Fruit fly (Drosophila melanogaster) whole organism, embryonic: Measurements from ENCODE around the gene dUTPase.

Experiments
- Adf1 ChIP-seq: fragments of 200-800 bp; sonication (Bioruptor generic); IDR thresholded peaks from 2 replicates; pipeline ENCODE4 v1.3.6; 2022; ENCODE audit warnings: missing biosample characterization, missing genetic modification characterization
- Awh ChIP-seq: fragments of 200-800 bp; sonication (Bioruptor generic); IDR thresholded peaks from 2 replicates; pipeline ENCODE4, ENCODE4 v1.3.6; 2022; ENCODE audit warnings: missing biosample characterization, missing genetic modification characterization
- Blimp-1 ChIP-seq: fragments of 200-800 bp; sonication (Bioruptor generic); optimal IDR thresholded peaks from 3 replicates; lab custom pipeline; 2018; ENCODE audit warnings: missing biosample characterization, missing genetic modification characterization, mild to moderate bottlenecking, moderate library complexity, missing genetic modification reagents
- C15 ChIP-seq: fragments of 200-800 bp; sonication (Bioruptor generic); IDR thresholded peaks from 3 replicates; pipeline ENCODE4 v1.3.6; 2022; ENCODE audit warnings: missing biosample characterization, missing genetic modification characterization
- CG10147 ChIP-seq: fragments of 200-800 bp; sonication (Bioruptor generic); optimal IDR thresholded peaks from 2 replicates; lab custom pipeline; 2019; ENCODE audit warnings: missing biosample characterization, mild to moderate bottlenecking, missing genetic modification characterization, moderate library complexity
- CG10274 ChIP-seq: fragments of 200-800 bp; sonication (Bioruptor generic); optimal IDR thresholded peaks from 3 replicates; lab custom pipeline; 2017; ENCODE audit warnings: missing biosample characterization, mild to moderate bottlenecking, missing genetic modification characterization
- CG10366 ChIP-seq: fragments of 200-800 bp; sonication (Bioruptor generic); IDR thresholded peaks from 2 replicates; pipeline ENCODE4 v1.3.6; 2022; ENCODE audit warnings: missing biosample characterization, missing genetic modification characterization
- CG11085 ChIP-seq: fragments of 200-800 bp; sonication (Bioruptor generic); IDR thresholded peaks from 2 replicates; pipeline ENCODE4 v1.3.6; 2022; ENCODE audit warnings: missing biosample characterization, missing genetic modification characterization
- CG11560 ChIP-seq: fragments of 200-800 bp; sonication (Bioruptor generic); IDR thresholded peaks from 3 replicates; pipeline ENCODE4 v1.3.6; 2022; ENCODE audit warnings: missing biosample characterization, missing genetic modification characterization
- CG12219 ChIP-seq: fragments of 200-800 bp; sonication (Bioruptor generic); optimal IDR thresholded peaks from 3 replicates; lab custom pipeline; 2018; ENCODE audit warnings: missing biosample characterization, mild to moderate bottlenecking, missing genetic modification characterization
- CG1233 ChIP-seq: fragments of 200-800 bp; sonication (Bioruptor generic); optimal IDR thresholded peaks from 4 replicates; lab custom pipeline; 2018; ENCODE audit warnings: missing biosample characterization, mild to moderate bottlenecking, missing genetic modification characterization
- CG12744 ChIP-seq: fragments of 200-800 bp; sonication (Bioruptor generic); optimal IDR thresholded peaks from 2 replicates; lab custom pipeline; 2016; ENCODE audit warnings: missing biosample characterization, missing genetic modification characterization
- CG13296 ChIP-seq: fragments of 200-800 bp; sonication (Bioruptor generic); optimal IDR thresholded peaks from 3 replicates; lab custom pipeline; 2018; ENCODE audit warnings: missing biosample characterization, mild to moderate bottlenecking, missing genetic modification characterization
- CG17568 ChIP-seq: fragments of 200-800 bp; sonication (Bioruptor generic); optimal IDR thresholded peaks from 2 replicates; lab custom pipeline; 2018; ENCODE audit warnings: missing biosample characterization, mild to moderate bottlenecking, missing genetic modification characterization, moderate library complexity
- CG1792 ChIP-seq: fragments of 200-800 bp; sonication (Bioruptor generic); optimal IDR thresholded peaks from 2 replicates; lab custom pipeline; 2016; ENCODE audit warnings: missing biosample characterization, missing genetic modification characterization
- CG2202 ChIP-seq: fragments of 200-800 bp; sonication (Bioruptor generic); optimal IDR thresholded peaks from 2 replicates; lab custom pipeline; 2018; ENCODE audit warnings: missing biosample characterization, mild to moderate bottlenecking, missing genetic modification characterization
- CG2678 ChIP-seq: fragments of 200-800 bp; sonication (Bioruptor generic); optimal IDR thresholded peaks from 3 replicates; lab custom pipeline; 2019; ENCODE audit warnings: missing biosample characterization, mild to moderate bottlenecking, missing genetic modification characterization, moderate library complexity
- CG32532 ChIP-seq: fragments of 200-800 bp; sonication (Bioruptor generic); IDR thresholded peaks from 2 replicates; pipeline ENCODE4 v1.3.6; 2022; ENCODE audit warnings: missing biosample characterization, missing genetic modification characterization
- CG3847 ChIP-seq: fragments of 200-800 bp; sonication (Bioruptor generic); IDR thresholded peaks from 2 replicates; pipeline ENCODE4 v1.3.6; 2022; ENCODE audit warnings: missing biosample characterization, missing genetic modification characterization
- CG4820 ChIP-seq: fragments of 200-800 bp; sonication (Bioruptor generic); optimal IDR thresholded peaks from 3 replicates; lab custom pipeline; 2016; ENCODE audit warnings: missing biosample characterization, missing genetic modification characterization
- CG9797 ChIP-seq: fragments of 200-800 bp; sonication (Bioruptor generic); optimal IDR thresholded peaks from 3 replicates; lab custom pipeline; 2018; ENCODE audit warnings: missing biosample characterization, mild to moderate bottlenecking, missing genetic modification characterization
- CTCF ChIP-seq: fragments of 200-800 bp; sonication (Bioruptor generic); optimal IDR thresholded peaks from 2 replicates; lab custom pipeline; 2017; ENCODE audit warnings: missing biosample characterization, mild to moderate bottlenecking, missing genetic modification characterization, moderate library complexity
- Dbx ChIP-seq: fragments of 200-800 bp; sonication (Bioruptor generic); IDR thresholded peaks from 3 replicates; pipeline ENCODE4 v1.3.6; 2022; ENCODE audit warnings: missing biosample characterization, missing genetic modification characterization
- Dip3 ChIP-seq: fragments of 200-800 bp; sonication (Bioruptor generic); optimal IDR thresholded peaks from 3 replicates; lab custom pipeline; 2016; ENCODE audit warnings: missing biosample characterization, missing genetic modification characterization
- Fer1 ChIP-seq: fragments of 200-800 bp; sonication (Bioruptor generic); optimal IDR thresholded peaks from 2 replicates; lab custom pipeline; 2017; ENCODE audit warnings: missing biosample characterization, mild to moderate bottlenecking, missing genetic modification characterization
- Lim3 ChIP-seq: fragments of 200-800 bp; sonication (Bioruptor generic); IDR thresholded peaks from 2 replicates; pipeline ENCODE4 v1.3.6; 2022; ENCODE audit warnings: missing biosample characterization, missing genetic modification characterization
- MTF-1 ChIP-seq: fragments of 200-800 bp; sonication (Bioruptor generic); optimal IDR thresholded peaks from 2 replicates; lab custom pipeline; 2018; ENCODE audit warnings: missing biosample characterization, mild to moderate bottlenecking, missing genetic modification characterization, borderline replicate concordance
- NC2β ChIP-seq: fragments of 200-800 bp; sonication (Bioruptor generic); optimal IDR thresholded peaks from 2 replicates; lab custom pipeline; 2016; ENCODE audit warnings: missing biosample characterization, missing genetic modification characterization
- Neu2 ChIP-seq: fragments of 200-800 bp; sonication (Bioruptor generic); optimal IDR thresholded peaks from 3 replicates; lab custom pipeline; 2016; ENCODE audit warnings: missing biosample characterization, missing genetic modification characterization, borderline replicate concordance
- PHDP ChIP-seq: fragments of 200-800 bp; sonication (Bioruptor generic); optimal IDR thresholded peaks from 3 replicates; lab custom pipeline; 2018; ENCODE audit warnings: missing biosample characterization, mild to moderate bottlenecking, missing genetic modification characterization, moderate library complexity
- Scr ChIP-seq: fragments of 200-800 bp; sonication (Bioruptor generic); IDR thresholded peaks from 2 replicates; pipeline ENCODE4 v1.3.6; 2022; ENCODE audit warnings: missing biosample characterization, missing genetic modification characterization; ENCODE audit not compliant: partially characterized antibody
- bsh ChIP-seq, 2 experiments: fragments of 200-800 bp; sonication (Bioruptor generic); optimal IDR thresholded peaks; 2 replicates each; lab custom pipeline; 2017 to 2018; ENCODE audit warnings: mild to moderate bottlenecking in 2 of 2, missing biosample characterization in 2 of 2, missing genetic modification characterization in 2 of 2, moderate library complexity in 1 of 2
- dati ChIP-seq: fragments of 200-800 bp; sonication (Bioruptor generic); IDR thresholded peaks from 2 replicates; pipeline ENCODE4 v1.3.6; 2022; ENCODE audit warnings: missing biosample characterization, missing genetic modification characterization
- eve ChIP-seq, 2 experiments: fragments of >200 bp; optimal IDR thresholded peaks; 2 replicates each; lab custom pipeline; 2017; ENCODE audit warnings: missing biosample characterization in 2 of 2, missing genetic modification characterization in 2 of 2
- ewg ChIP-seq: fragments of 200-800 bp; sonication (Bioruptor generic); optimal IDR thresholded peaks from 3 replicates; lab custom pipeline; 2017; ENCODE audit warnings: mild to moderate bottlenecking, missing biosample characterization, missing genetic modification reagents, missing genetic modification characterization
- fd96Cb ChIP-seq: fragments of 200-800 bp; sonication (Bioruptor generic); optimal IDR thresholded peaks from 2 replicates; lab custom pipeline; 2018; ENCODE audit warnings: missing biosample characterization, mild to moderate bottlenecking, missing genetic modification characterization, moderate library complexity
- klu ChIP-seq: fragments of 200-800 bp; sonication (Bioruptor generic); IDR thresholded peaks from 2 replicates; pipeline ENCODE4 v1.3.6; 2022; ENCODE audit warnings: missing biosample characterization, missing genetic modification characterization
- lmd ChIP-seq: fragments of 200-800 bp; sonication (Bioruptor generic); IDR thresholded peaks from 2 replicates; pipeline ENCODE4 v1.3.6; 2022; ENCODE audit warnings: missing biosample characterization, missing genetic modification characterization
- lola ChIP-seq, 3 experiments: fragments of >200 bp in 2 of 3; fragments of 200-800 bp in 1 of 3; sonication (Bioruptor generic) in 1 of 3; optimal IDR thresholded peaks; 2 replicates each; lab custom pipeline; 2017 to 2019; ENCODE audit warnings: missing biosample characterization in 3 of 3, missing genetic modification characterization in 3 of 3, mild to moderate bottlenecking in 1 of 3, moderate library complexity in 1 of 3
- lov ChIP-seq, 2 experiments: fragments of 200-800 bp in 1 of 2; fragments of >200 bp in 1 of 2; sonication (Bioruptor generic) in 1 of 2; IDR thresholded peaks in 1 of 2; optimal IDR thresholded peaks in 1 of 2; 2 replicates in 1 of 2; 3 replicates in 1 of 2; pipeline versions ENCODE4 v1.3.6 to Lab custom; 2017 to 2022; ENCODE audit warnings: missing biosample characterization in 1 of 2, missing genetic modification characterization in 1 of 2
- phol ChIP-seq: fragments of 200-800 bp; sonication (Bioruptor generic); optimal IDR thresholded peaks from 3 replicates; lab custom pipeline; 2018; ENCODE audit warnings: missing biosample characterization, mild to moderate bottlenecking, missing genetic modification characterization, moderate library complexity
- pnt ChIP-seq: fragments of 200-800 bp; sonication (Bioruptor generic); optimal IDR thresholded peaks from 3 replicates; lab custom pipeline; 2016; ENCODE audit warnings: missing biosample characterization, missing genetic modification characterization
- pros ChIP-seq: fragments of 200-800 bp; sonication (Bioruptor generic); optimal IDR thresholded peaks from 3 replicates; lab custom pipeline; 2019; ENCODE audit warnings: missing biosample characterization, mild to moderate bottlenecking, missing genetic modification characterization, moderate library complexity
- sr ChIP-seq: fragments of 200-800 bp; sonication (Bioruptor generic); IDR thresholded peaks from 3 replicates; pipeline ENCODE4 v1.3.6; 2022; ENCODE audit warnings: missing biosample characterization, missing genetic modification characterization
- ttk ChIP-seq: fragments of 200-800 bp; sonication (Bioruptor generic); IDR thresholded peaks from 2 replicates; pipeline ENCODE4 v2.1.2; 2022; ENCODE audit warnings: missing biosample characterization, missing genetic modification characterization
- twi ChIP-seq: fragments of 200-800 bp; optimal IDR thresholded peaks from 2 replicates; lab custom pipeline; 2019; ENCODE audit warnings: missing biosample characterization, mild to moderate bottlenecking, missing genetic modification characterization, moderate library complexity
- wor ChIP-seq: fragments of 200-800 bp; sonication (Bioruptor generic); IDR thresholded peaks from 2 replicates; pipeline ENCODE4 v1.3.6; 2022; ENCODE audit warnings: missing biosample characterization, missing genetic modification characterization
- z ChIP-seq: fragments of 200-800 bp; sonication (Bioruptor generic); IDR thresholded peaks from 3 replicates; pipeline ENCODE4 v1.3.6; 2022; ENCODE audit warnings: missing biosample characterization, missing genetic modification characterization

The dUTPase gene

dm6 chr2L:11037583-11038517 lies 26.7 kb downstream of the dUTPase start (continued):
- TF ChIP-seq NC2β (GFP tag; lab: Kevin White, UChicago) = peak; percentile 20
- 0 out of 2 replicates have a peak, but pooled peaks have one; percentile 43 for TF ChIP-seq CG32532
- peak; percentile 40 for TF ChIP-seq Dip3 (GFP tag; lab: Kevin White, UChicago)
- peak; percentile 62 for TF ChIP-seq phol (tag; lab: Kevin White, UChicago)
- TF ChIP-seq klu (GFP tag; lab: Robert Waterston, UW) = peak; percentile 47; the same call in 1 of the 2 replicates
- peak; percentile 41 for TF ChIP-seq Blimp-1
- TF ChIP-seq fd96Cb = peak; percentile 44
- TF ChIP-seq CG13296 (GFP tag; lab: Kevin White, UChicago) = no peak
- no peak for TF ChIP-seq CTCF (GFP tag; lab: Kevin White, UChicago)
- TF ChIP-seq CG2202 (tag; lab: Kevin White, UChicago) = peak; percentile 46
- no peak for TF ChIP-seq Adf1
- no peak for TF ChIP-seq CG11560
- TF ChIP-seq lola (GFP tag; optimal IDR thresholded peaks at IDR 0.05; lab: Kevin White, UChicago) = peak in 1 of 3 experiments; percentile 76
- TF ChIP-seq Scr (GFP tag; lab: Robert Waterston, UW) = no peak
- peak; percentile 15 for TF ChIP-seq CG10147 (GFP tag; lab: Kevin White, UChicago)
- TF ChIP-seq dati (GFP tag; lab: Robert Waterston, UW) = no peak
- peak; percentile 60 for TF ChIP-seq CG2678 (tag; lab: Kevin White, UChicago)
- TF ChIP-seq CG11085 (GFP tag; lab: Robert Waterston, UW) = no peak
- no peak for TF ChIP-seq C15 (GFP tag; lab: Robert Waterston, UW)
- no peak for TF ChIP-seq Neu2 (GFP tag; lab: Kevin White, UChicago)
- TF ChIP-seq CG12744 (GFP tag; lab: Kevin White, UChicago) = no peak
- peak; percentile 67; the same call in 2 of the 3 replicates for TF ChIP-seq z (GFP tag; lab: Robert Waterston, UW)
- peak; percentile 41 for TF ChIP-seq ewg (GFP tag; lab: Kevin White, UChicago)
- TF ChIP-seq lov (optimal IDR thresholded peaks at IDR 0.05; lab: Kevin White, UChicago) = no peak
- TF ChIP-seq lov (GFP tag; IDR thresholded peaks at IDR 0.05; lab: Robert Waterston, UW) = no peak
- no peak for TF ChIP-seq CG3847 (GFP tag; lab: Robert Waterston, UW)
- TF ChIP-seq lmd (GFP tag; lab: Robert Waterston, UW) = peak; percentile 52
- no peak for TF ChIP-seq pros (GFP tag; lab: Kevin White, UChicago)
- peak; percentile 9 for TF ChIP-seq CG17568
- no peak for TF ChIP-seq Lim3
- no peak for TF ChIP-seq MTF-1
- TF ChIP-seq sr (GFP tag; lab: Robert Waterston, UW) = no peak
- TF ChIP-seq twi = peak; percentile 49
- TF ChIP-seq CG10366 = peak; percentile 52
- no peak; the same call in 1 of the 2 replicates for TF ChIP-seq Awh (GFP tag; lab: Robert Waterston, UW)
- TF ChIP-seq CG10274 = no peak
- peak; percentile 2 for TF ChIP-seq CG1233 (GFP tag; lab: Kevin White, UChicago)
- peak; percentile 33 for TF ChIP-seq Fer1 (GFP tag; lab: Kevin White, UChicago)
- no peak for TF ChIP-seq Dbx (GFP tag; lab: Robert Waterston, UW)
- TF ChIP-seq CG9797 (GFP tag; lab: Kevin White, UChicago) = no peak
- peak in 1 of 2 experiments; percentile 67 for TF ChIP-seq eve (GFP tag; optimal IDR thresholded peaks at IDR 0.05; lab: Kevin White, UChicago)
- TF ChIP-seq ttk (GFP tag; lab: Robert Waterston, UW) = peak; percentile 33; the same call in 1 of the 2 replicates
- TF ChIP-seq CG12219 (GFP tag; lab: Kevin White, UChicago) = no peak
- TF ChIP-seq pnt = peak; percentile 24
- peak in 1 of 2 experiments; percentile 76 for TF ChIP-seq bsh (GFP tag; optimal IDR thresholded peaks at IDR 0.05; lab: Kevin White, UChicago)
- TF ChIP-seq CG1792 (GFP tag; lab: Kevin White, UChicago) = no peak
- peak; percentile 68 for TF ChIP-seq PHDP (tag; lab: Kevin White, UChicago)
- 0 out of 2 replicates have a peak, but pooled peaks have one; percentile 24 for TF ChIP-seq wor (GFP tag; lab: Robert Waterston, UW)
- TF ChIP-seq CG4820 = peak; percentile 5
